Fruit fly (Drosophila melanogaster) whole organism, wandering third instar larva: ENCODE measurements around the gene CG6179.

Experiments used
- Dfd ChIP-seq: fragments of >200 bp; optimal IDR thresholded peaks from 2 replicates; lab custom pipeline; 2017; ENCODE audit warnings: missing biosample characterization, missing genetic modification characterization
- Hr78 ChIP-seq: fragments of >200 bp; optimal IDR thresholded peaks from 2 replicates; lab custom pipeline; 2017; ENCODE audit warnings: missing biosample characterization, missing genetic modification characterization
- woc ChIP-seq: sonication (Bioruptor generic); optimal IDR thresholded peaks from 2 replicates; lab custom pipeline; 2016; ENCODE audit warnings: missing biosample characterization, mild to moderate bottlenecking, missing genetic modification characterization

DNA sequence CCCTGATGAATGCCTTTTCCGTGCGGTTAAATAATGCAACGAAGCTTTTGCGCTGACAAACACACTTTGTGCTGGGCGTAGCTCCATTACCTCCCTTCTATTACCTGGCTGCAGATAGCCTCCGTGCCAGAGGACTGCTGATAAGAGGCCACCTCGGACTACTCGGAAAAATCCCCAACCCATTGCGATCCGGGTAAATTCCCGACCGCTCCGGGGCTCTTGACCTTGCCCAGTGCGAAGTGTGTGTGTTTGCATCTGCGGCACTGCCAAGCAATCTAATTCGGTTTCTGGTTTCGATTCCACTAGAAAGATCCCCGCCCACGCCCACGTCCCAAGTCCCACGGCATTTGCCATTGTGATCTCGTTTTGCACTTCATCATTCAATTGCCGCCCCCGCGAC lies 5.9 kb downstream of the CG6179 start:
- TF ChIP-seq Hr78 (GFP tag; lab: Kevin White, UChicago): no peak
- no peak for TF ChIP-seq woc (GFP tag; lab: Kevin White, UChicago)
- no peak for TF ChIP-seq Dfd (GFP tag; lab: Kevin White, UChicago)
